Worm (Caenorhabditis elegans) whole organism, L1 larva: ENCODE data around the gene C23H4.8.
A peak's percentile ranks its signal among the peaks of the same experiment; 100 is the strongest.

Experiments used
- C04F5.9 ChIP-seq: sonication (generic microtip); optimal IDR thresholded peaks from 2 replicates; lab custom pipeline; 2016; ENCODE audit warnings: missing genetic modification characterization, missing compliant biosample characterization
- C16A3.4 ChIP-seq: fragments of 150-350 bp; optimal IDR thresholded peaks from 2 replicates; lab custom pipeline; 2014; ENCODE audit warnings: missing biosample characterization, missing genetic modification characterization
- C34B4.2 ChIP-seq: sonication (generic microtip); optimal IDR thresholded peaks from 2 replicates; lab custom pipeline; 2017; ENCODE audit warnings: mild to moderate bottlenecking, missing genetic modification characterization, missing compliant biosample characterization
- F16B12.6 ChIP-seq: fragments of 150-350 bp; optimal IDR thresholded peaks from 2 replicates; lab custom pipeline; 2014; ENCODE audit warnings: missing biosample characterization, missing genetic modification characterization
- Y116A8C.19 ChIP-seq: sonication (generic microtip); optimal IDR thresholded peaks from 2 replicates; lab custom pipeline; 2016; ENCODE audit warnings: missing compliant biosample characterization, missing genetic modification characterization, borderline replicate concordance
- blmp-1 ChIP-seq: fragments of 150-350 bp; optimal IDR thresholded peaks from 2 replicates; lab custom pipeline; 2014; ENCODE audit warnings: missing biosample characterization, missing genetic modification characterization
- ceh-63 ChIP-seq: fragments of 200-800 bp; sonication (Bioruptor generic); optimal IDR thresholded peaks from 2 replicates; lab custom pipeline; 2018; ENCODE audit warnings: mild to moderate bottlenecking, missing genetic modification characterization, missing compliant biosample characterization
- ceh-8 ChIP-seq: fragments of 200-800 bp; sonication (Bioruptor generic); optimal IDR thresholded peaks from 2 replicates; lab custom pipeline; 2018; ENCODE audit warnings: mild to moderate bottlenecking, missing genetic modification characterization, moderate library complexity, missing compliant biosample characterization
- ceh-82 ChIP-seq, 3 experiments: fragments of 150-350 bp in 1 of 3; sonication (generic microtip) in 2 of 3; optimal IDR thresholded peaks; 2 replicates each; lab custom pipeline; 2014 to 2017; ENCODE audit warnings: missing biosample characterization in 3 of 3, missing genetic modification characterization in 3 of 3
- ceh-88 ChIP-seq: fragments of 200-800 bp; sonication (Bioruptor generic); IDR thresholded peaks from 2 replicates; pipeline ENCODE4 v1.3.6; 2022; ENCODE audit warnings: missing genetic modification characterization, missing compliant biosample characterization
- ceh-90 ChIP-seq: sonication (generic microtip); optimal IDR thresholded peaks from 2 replicates; lab custom pipeline; 2016; ENCODE audit warnings: missing genetic modification characterization, missing compliant biosample characterization
- ces-1 ChIP-seq: fragments of 150-350 bp; optimal IDR thresholded peaks from 2 replicates; lab custom pipeline; 2014; ENCODE audit warnings: missing biosample characterization, missing genetic modification reagents, missing genetic modification characterization
- dsc-1 ChIP-seq: sonication (generic microtip); optimal IDR thresholded peaks from 2 replicates; lab custom pipeline; 2016; ENCODE audit warnings: mild to moderate bottlenecking, missing genetic modification characterization, missing compliant biosample characterization
- efl-1 ChIP-seq, 4 experiments: fragments of 150-350 bp; optimal IDR thresholded peaks in 3 of 4; peaks in 1 of 4; 1 replicate in 1 of 4; 2 replicates in 3 of 4; lab custom pipeline; 2014; ENCODE audit warnings: missing biosample characterization in 2 of 4, missing genetic modification characterization in 2 of 4, missing genetic modification reagents in 2 of 4
- egl-13 ChIP-seq: sonication (generic microtip); optimal IDR thresholded peaks from 2 replicates; lab custom pipeline; 2016; ENCODE audit warnings: missing genotype, missing genetic modification reagents, missing genetic modification characterization, missing compliant biosample characterization
- egl-27 ChIP-seq, 2 experiments: fragments of 150-350 bp in 1 of 2; sonication (generic microtip); optimal IDR thresholded peaks; 3 replicates each; lab custom pipeline; 2017 to 2018; ENCODE audit warnings: missing biosample characterization in 2 of 2, missing genetic modification characterization in 2 of 2, missing genetic modification reagents in 2 of 2
- fkh-4 ChIP-seq: sonication (generic microtip); optimal IDR thresholded peaks from 2 replicates; lab custom pipeline; 2016; ENCODE audit warnings: missing compliant biosample characterization, missing genetic modification characterization, borderline replicate concordance
- fos-1 ChIP-seq: fragments of 150-350 bp; optimal IDR thresholded peaks from 2 replicates; lab custom pipeline; 2014; ENCODE audit warnings: missing biosample characterization, missing genetic modification characterization
- grh-1 ChIP-seq: fragments of 200-800 bp; sonication (Bioruptor generic); IDR thresholded peaks from 2 replicates; pipeline ENCODE4 v1.3.6; 2022; ENCODE audit warnings: missing genetic modification reagents, missing genetic modification characterization, missing compliant biosample characterization
- isw-1 ChIP-seq: fragments of 200-800 bp; sonication (Bioruptor generic); IDR thresholded peaks from 2 replicates; pipeline ENCODE4 v1.3.6; 2022; ENCODE audit warnings: missing genetic modification characterization, missing compliant biosample characterization
- lin-13 ChIP-seq: fragments of 150-350 bp; optimal IDR thresholded peaks from 2 replicates; lab custom pipeline; 2014; ENCODE audit warnings: missing biosample characterization, missing genetic modification reagents, missing genetic modification characterization
- lin-15B ChIP-seq: fragments of 150-350 bp; sonication (generic microtip); optimal IDR thresholded peaks from 3 replicates; lab custom pipeline; 2014; ENCODE audit warnings: missing biosample characterization, missing genetic modification characterization
- lin-35 ChIP-seq, 2 experiments: fragments of 150-350 bp; optimal IDR thresholded peaks; 2 replicates each; lab custom pipeline; 2014; ENCODE audit warnings: missing biosample characterization in 2 of 2, missing genetic modification characterization in 2 of 2, missing genetic modification reagents in 2 of 2
- lir-3 ChIP-seq: sonication (generic microtip); optimal IDR thresholded peaks from 2 replicates; lab custom pipeline; 2016; ENCODE audit warnings: mild to moderate bottlenecking, missing genetic modification characterization, moderate library complexity, missing compliant biosample characterization; ENCODE audit not compliant: poor library complexity
- mab-9 ChIP-seq: fragments of 200-800 bp; sonication (Bioruptor generic); IDR thresholded peaks from 2 replicates; pipeline ENCODE4 v1.3.6; 2022; ENCODE audit warnings: missing genetic modification reagents, missing genetic modification characterization, missing compliant biosample characterization
- mep-1 ChIP-seq: fragments of 150-350 bp; optimal IDR thresholded peaks from 2 replicates; lab custom pipeline; 2014; ENCODE audit warnings: missing biosample characterization, missing genetic modification characterization
- nhr-11 ChIP-seq: fragments of 150-350 bp; optimal IDR thresholded peaks from 2 replicates; lab custom pipeline; 2014; ENCODE audit warnings: missing biosample characterization, missing genetic modification characterization
- nhr-19 ChIP-seq: fragments of 200-800 bp; sonication (Bioruptor generic); conservative IDR thresholded peaks from 2 replicates; pipeline ENCODE4 v1.3.6; 2022; ENCODE audit warnings: missing genetic modification characterization, missing compliant biosample characterization
- nhr-20 ChIP-seq: sonication (generic microtip); optimal IDR thresholded peaks from 2 replicates; lab custom pipeline; 2016; ENCODE audit warnings: mild to moderate bottlenecking, missing genetic modification characterization, missing compliant biosample characterization
- nhr-28 ChIP-seq: fragments of 150-350 bp; optimal IDR thresholded peaks from 2 replicates; lab custom pipeline; 2014; ENCODE audit warnings: missing biosample characterization, missing genetic modification characterization
- nhr-47 ChIP-seq: sonication (generic microtip); optimal IDR thresholded peaks from 2 replicates; lab custom pipeline; 2016; ENCODE audit warnings: mild to moderate bottlenecking, missing genetic modification characterization, moderate library complexity, missing compliant biosample characterization
- nhr-71 ChIP-seq: sonication (generic microtip); optimal IDR thresholded peaks from 2 replicates; lab custom pipeline; 2016; ENCODE audit warnings: mild to moderate bottlenecking, missing genetic modification characterization, moderate library complexity, missing compliant biosample characterization
- nhr-77 ChIP-seq: fragments of 150-350 bp; optimal IDR thresholded peaks from 2 replicates; lab custom pipeline; 2014; ENCODE audit warnings: missing biosample characterization, missing genetic modification characterization
- nhr-84 ChIP-seq: sonication (generic microtip); optimal IDR thresholded peaks from 2 replicates; lab custom pipeline; 2017; ENCODE audit warnings: missing biosample characterization, missing genetic modification characterization
- nhr-85 ChIP-seq: sonication (generic microtip); peaks from one replicate; lab custom pipeline; 2016; ENCODE audit warnings: missing genetic modification characterization, inconsistent platforms, missing compliant biosample characterization
- pag-3 ChIP-seq: sonication (generic microtip); optimal IDR thresholded peaks from 2 replicates; lab custom pipeline; 2017; ENCODE audit warnings: missing genetic modification characterization, mild to moderate bottlenecking, missing compliant biosample characterization, antibody characterized with exemption, borderline replicate concordance; ENCODE audit not compliant: insufficient read depth
- pax-3 ChIP-seq: fragments of 200-800 bp; sonication (Bioruptor generic); optimal IDR thresholded peaks from 2 replicates; lab custom pipeline; 2018; ENCODE audit warnings: mild to moderate bottlenecking, missing genetic modification characterization, moderate library complexity, missing compliant biosample characterization
- pqm-1 ChIP-seq: sonication (generic microtip); optimal IDR thresholded peaks from 3 replicates; lab custom pipeline; 2017; ENCODE audit warnings: missing biosample characterization, missing genetic modification characterization
- rnt-1 ChIP-seq: sonication (generic microtip); optimal IDR thresholded peaks from 2 replicates; lab custom pipeline; 2016; ENCODE audit warnings: mild to moderate bottlenecking, missing genetic modification characterization, moderate library complexity, missing compliant biosample characterization
- skn-1 ChIP-seq: fragments of 150-350 bp; optimal IDR thresholded peaks from 2 replicates; lab custom pipeline; 2014; ENCODE audit warnings: missing biosample characterization, missing genetic modification characterization
- snpc-4 ChIP-seq: fragments of 150-350 bp; optimal IDR thresholded peaks from 2 replicates; lab custom pipeline; 2014; ENCODE audit warnings: missing biosample characterization, missing genetic modification characterization
- snu-23 ChIP-seq: sonication (generic microtip); optimal IDR thresholded peaks from 2 replicates; lab custom pipeline; 2016; ENCODE audit warnings: missing genetic modification characterization, missing compliant biosample characterization
- sox-4 ChIP-seq: sonication (generic microtip); optimal IDR thresholded peaks from 2 replicates; lab custom pipeline; 2016; ENCODE audit warnings: missing genetic modification characterization, missing compliant biosample characterization
- tlp-1 ChIP-seq: fragments of 150-350 bp; optimal IDR thresholded peaks from 2 replicates; lab custom pipeline; 2014; ENCODE audit warnings: missing biosample characterization, missing genetic modification characterization
- unc-130 ChIP-seq: fragments of 150-350 bp; optimal IDR thresholded peaks from 2 replicates; lab custom pipeline; 2017; ENCODE audit warnings: missing biosample characterization, missing genetic modification characterization, inconsistent platforms
- unc-30 ChIP-seq: sonication (generic microtip); optimal IDR thresholded peaks from 2 replicates; lab custom pipeline; 2017; ENCODE audit warnings: missing biosample characterization, missing genetic modification characterization
- unc-62 ChIP-seq: fragments of 150-350 bp; optimal IDR thresholded peaks from 2 replicates; lab custom pipeline; 2014; ENCODE audit warnings: missing biosample characterization, missing genetic modification reagents, missing genetic modification characterization
- vab-15 ChIP-seq: sonication (generic microtip); optimal IDR thresholded peaks from 2 replicates; lab custom pipeline; 2017; ENCODE audit warnings: missing genotype, mild to moderate bottlenecking, missing genetic modification characterization, missing compliant biosample characterization
- ztf-4 ChIP-seq: fragments of 150-350 bp; optimal IDR thresholded peaks from 2 replicates; lab custom pipeline; 2014; ENCODE audit warnings: missing biosample characterization, missing genetic modification characterization

The C23H4.8 gene

DNA sequence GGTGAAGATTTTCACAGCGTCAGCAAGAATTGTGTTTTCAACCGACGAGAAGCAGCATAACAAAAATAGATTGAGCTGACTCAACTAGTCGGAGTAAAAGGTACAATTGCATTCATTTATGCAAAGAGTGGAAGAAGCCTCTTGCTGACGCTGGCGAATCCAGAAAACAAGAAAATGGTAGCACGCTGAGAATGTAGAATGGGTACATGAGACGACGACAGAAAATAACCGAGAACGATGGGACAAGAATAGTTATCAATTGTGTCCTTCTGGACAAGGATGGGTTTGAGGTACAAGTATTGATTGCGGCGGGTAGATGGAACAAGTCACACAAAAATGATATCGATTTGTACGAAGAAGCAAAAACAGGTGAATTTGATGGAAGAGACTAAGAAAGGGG lies 47.7 kb upstream of the C23H4.8 start:
- TF ChIP-seq ztf-4 (tag; lab: Kevin White, UChicago) (no peak), isw-1 (GFP tag; lab: Robert Waterston, UW) (no peak), mab-9 (GFP tag; lab: Robert Waterston, UW) (no peak), efl-1 (optimal IDR thresholded peaks at IDR 0.05; lab: Kevin White, UChicago) (no peak), efl-1 (GFP tag; optimal IDR thresholded peaks at IDR 0.05 in 1 of 2; lab: Kevin White, UChicago) (no peak), C04F5.9 (tag; lab: Kevin White, UChicago) (no peak), ceh-63 (GFP tag; lab: Kevin White, UChicago) (no peak), F16B12.6 (tag; lab: Kevin White, UChicago) (no peak), nhr-77 (no peak), C34B4.2 (tag; lab: Kevin White, UChicago) (no peak), ceh-8 (no peak), nhr-11 (no peak), nhr-71 (tag; lab: Kevin White, UChicago) (no peak), snpc-4 (tag; lab: Kevin White, UChicago) (no peak)

DNA sequence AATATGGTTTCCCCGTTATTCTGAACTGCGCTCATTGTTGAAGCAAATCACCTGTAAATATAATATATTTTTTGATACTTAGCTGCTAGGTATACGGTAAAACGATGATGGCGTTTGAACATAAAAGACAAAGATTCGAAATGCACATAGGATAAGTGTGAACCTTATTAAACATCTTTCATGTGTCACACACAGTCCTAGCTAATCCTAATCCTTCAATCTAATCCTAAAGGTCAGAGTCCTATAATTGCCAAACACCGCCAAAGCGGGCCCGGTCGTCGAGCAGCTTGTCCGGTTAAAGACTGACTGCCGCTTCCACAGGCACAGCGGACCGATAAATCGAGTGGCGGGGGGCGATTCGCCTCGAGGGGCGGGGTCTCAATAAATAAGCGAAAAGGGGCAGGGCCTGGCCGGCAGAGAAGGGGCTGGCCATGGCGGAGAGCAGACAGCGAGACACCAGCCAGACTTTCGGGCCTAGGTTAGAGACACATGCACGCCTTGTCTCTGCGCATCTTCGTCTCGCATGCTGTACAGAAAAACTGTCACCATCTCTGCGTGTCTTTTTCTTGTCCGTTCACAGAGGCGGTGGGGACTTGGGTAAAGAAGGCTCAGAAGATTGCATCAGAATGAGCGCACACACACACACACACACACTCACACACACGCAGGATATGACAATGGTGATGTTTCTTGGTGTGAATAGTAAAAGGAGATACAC lies 45.3 kb upstream of the C23H4.8 start, which contains the start of gene F57G12.1:
F57G12.1 (minus strand) TSS at position 51 of the 718 bp plus-strand sequence.
- TF ChIP-seq egl-27 (tag; optimal IDR thresholded peaks at IDR 0.05; lab: Kevin White, UChicago) (peak; percentile 21 to 65), C34B4.2 (tag; lab: Kevin White, UChicago) (no peak), grh-1 (GFP tag; lab: Robert Waterston, UW) (no peak), Y116A8C.19 (tag; lab: Kevin White, UChicago) (no peak), pag-3 (tag; lab: Kevin White, UChicago) (no peak), tlp-1 (tag; lab: Kevin White, UChicago) (no peak), egl-13 (peak; percentile 25), ztf-4 (tag; lab: Kevin White, UChicago) (peak; percentile 27), unc-62 (GFP tag; lab: Kevin White, UChicago) (no peak), lin-13 (GFP tag; lab: Kevin White, UChicago) (peak; percentile 77), snu-23 (GFP tag; lab: Kevin White, UChicago) (peak; percentile 78), lir-3 (no peak), nhr-28 (tag; lab: Kevin White, UChicago) (no peak), ceh-90 (tag; lab: Kevin White, UChicago) (no peak), dsc-1 (peak; percentile 64), skn-1 (peak; percentile 71), efl-1 (optimal IDR thresholded peaks at IDR 0.05; lab: Kevin White, UChicago) (peak; percentile 48 to 76), efl-1 (GFP tag; optimal IDR thresholded peaks at IDR 0.05 in 1 of 2; lab: Kevin White, UChicago) (peak in 1 of 2 experiments; percentile 40), rnt-1 (tag; lab: Kevin White, UChicago) (peak; percentile 78), pqm-1 (tag; lab: Kevin White, UChicago) (peak; percentile 18), fkh-4 (tag; lab: Kevin White, UChicago) (no peak), snpc-4 (tag; lab: Kevin White, UChicago) (peak; percentile 47), ceh-82 (tag; optimal IDR thresholded peaks at IDR 0.05; lab: Kevin White, UChicago) (peak; percentile 64 to 86 (median 75)), pax-3 (tag; lab: Kevin White, UChicago) (peak; percentile 57), ceh-88 (GFP tag; lab: Robert Waterston, UW) (no peak), ces-1 (GFP tag; lab: Kevin White, UChicago) (no peak), vab-15 (tag; lab: Kevin White, UChicago) (no peak), lin-35 (GFP tag; optimal IDR thresholded peaks at IDR 0.05; lab: Kevin White, UChicago) (peak; percentile 59 to 62), unc-30 (tag; lab: Kevin White, UChicago) (no peak), unc-130 (peak; percentile 65), mab-9 (GFP tag; lab: Robert Waterston, UW) (peak; percentile 42; the same call in 1 of the 2 replicates), nhr-47 (tag; lab: Kevin White, UChicago) (peak; percentile 66), sox-4 (tag; lab: Kevin White, UChicago) (no peak), blmp-1 (peak; percentile 68), lin-15B (tag; lab: Kevin White, UChicago) (no peak), nhr-20 (tag; lab: Kevin White, UChicago) (peak; percentile 82), nhr-85 (tag; lab: Kevin White, UChicago) (peak; percentile 77), mep-1 (tag; lab: Kevin White, UChicago) (peak; percentile 74), C04F5.9 (tag; lab: Kevin White, UChicago) (no peak), fos-1 (tag; lab: Kevin White, UChicago) (peak; percentile 60), nhr-19 (GFP tag; lab: Robert Waterston, UW) (peak; percentile 66), C16A3.4 (peak; percentile 80), nhr-84 (tag; lab: Kevin White, UChicago) (no peak)
